Worm (Caenorhabditis elegans) whole organism, L4/young adult: ENCODE measurements around the gene C55C3.73.

Experiments
- dao-5 ChIP-seq: sonication (generic microtip); optimal IDR thresholded peaks from 2 replicates; lab custom pipeline; 2016; ENCODE audit warnings: missing genotype, missing genetic modification characterization, moderate library complexity, missing compliant biosample characterization
- him-1 ChIP-seq: sonication (generic microtip); optimal IDR thresholded peaks from 2 replicates; lab custom pipeline; 2016; ENCODE audit warnings: missing genotype, missing genetic modification reagents, missing genetic modification characterization, missing compliant biosample characterization

DNA sequence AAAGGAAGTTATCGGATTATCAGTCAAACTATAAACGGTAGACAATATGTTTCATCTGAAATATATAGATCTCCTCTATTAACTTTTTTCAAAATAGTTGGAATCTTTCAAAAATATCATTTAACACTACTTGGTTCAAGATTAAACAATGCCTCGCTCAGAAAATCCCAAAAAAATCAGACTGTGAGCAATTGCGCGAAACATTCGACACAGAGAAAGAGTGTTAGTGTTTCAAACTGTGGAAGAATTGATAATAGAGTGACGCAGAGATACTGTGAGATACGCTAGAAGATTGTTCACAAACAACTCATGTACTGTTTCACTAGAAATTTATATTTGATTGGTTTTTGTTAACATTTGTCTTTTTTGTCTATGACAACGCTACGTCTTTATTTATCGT lies 37.8 kb upstream of the C55C3.73 start, which contains the start of gene chil-11:
- no peak for TF ChIP-seq him-1 (tag; lab: Kevin White, UChicago)
- TF ChIP-seq dao-5 (tag; lab: Kevin White, UChicago) = no peak
